Fruit fly (Drosophila melanogaster) whole organism, embryonic: ENCODE results near the gene CG7724.

ENCODE experiments used
- B-H2 ChIP-seq: fragments of 200-800 bp; sonication (Bioruptor generic); optimal IDR thresholded peaks from 2 replicates; lab custom pipeline; 2018; ENCODE audit warnings: missing biosample characterization, mild to moderate bottlenecking, missing genetic modification characterization
- C15 ChIP-seq: fragments of 200-800 bp; sonication (Bioruptor generic); IDR thresholded peaks from 3 replicates; pipeline ENCODE4 v1.3.6; 2022; ENCODE audit warnings: missing biosample characterization, missing genetic modification characterization
- CG10543 ChIP-seq: fragments of 200-800 bp; sonication (Bioruptor generic); optimal IDR thresholded peaks from 3 replicates; lab custom pipeline; 2017; ENCODE audit warnings: missing biosample characterization, mild to moderate bottlenecking, missing genetic modification characterization, moderate library complexity
- CG11247 ChIP-seq: fragments of 200-800 bp; sonication (Bioruptor generic); IDR thresholded peaks from 2 replicates; pipeline ENCODE4 v1.3.6; 2022; ENCODE audit warnings: missing biosample characterization, missing genetic modification characterization
- CG11696 ChIP-seq: fragments of 200-800 bp; sonication (Bioruptor generic); IDR thresholded peaks from 2 replicates; pipeline ENCODE4 v1.3.6; 2022; ENCODE audit warnings: missing biosample characterization, missing genetic modification characterization
- CG13287 ChIP-seq: fragments of 200-800 bp; sonication (Bioruptor generic); IDR thresholded peaks from 2 replicates; pipeline ENCODE4 v1.3.6; 2022; ENCODE audit warnings: missing biosample characterization, missing genetic modification characterization; ENCODE audit not compliant: partially characterized antibody
- CG14441 ChIP-seq: fragments of 200-800 bp; sonication (Bioruptor generic); IDR thresholded peaks from 2 replicates; pipeline ENCODE4 v1.3.6; 2022; ENCODE audit warnings: missing biosample characterization, missing genetic modification characterization
- CG17328 ChIP-seq: fragments of 200-800 bp; sonication (Bioruptor generic); IDR thresholded peaks from 2 replicates; pipeline ENCODE4 v1.3.6; 2022; ENCODE audit warnings: missing biosample characterization, missing genetic modification characterization
- CG17568 ChIP-seq: fragments of 200-800 bp; sonication (Bioruptor generic); optimal IDR thresholded peaks from 2 replicates; lab custom pipeline; 2018; ENCODE audit warnings: missing biosample characterization, mild to moderate bottlenecking, missing genetic modification characterization, moderate library complexity
- CG31224 ChIP-seq: fragments of 200-800 bp; sonication (Bioruptor generic); IDR thresholded peaks from 2 replicates; pipeline ENCODE4 v1.3.6; 2022; ENCODE audit warnings: missing biosample characterization, missing genetic modification characterization
- CG32532 ChIP-seq: fragments of 200-800 bp; sonication (Bioruptor generic); IDR thresholded peaks from 2 replicates; pipeline ENCODE4 v1.3.6; 2022; ENCODE audit warnings: missing biosample characterization, missing genetic modification characterization
- CG3995 ChIP-seq: fragments of 200-800 bp; sonication (Bioruptor generic); optimal IDR thresholded peaks from 3 replicates; lab custom pipeline; 2016; ENCODE audit warnings: missing biosample characterization, missing genetic modification characterization
- CG6175 ChIP-seq: fragments of 200-800 bp; sonication (Bioruptor generic); IDR thresholded peaks from 3 replicates; pipeline ENCODE4 v1.3.6; 2022; ENCODE audit warnings: missing biosample characterization, missing genetic modification characterization
- CG8290 ChIP-seq, 3 experiments: fragments of 200-800 bp; sonication (Bioruptor generic); optimal IDR thresholded peaks; 2 replicates each; lab custom pipeline; 2016 to 2019; ENCODE audit warnings: missing biosample characterization in 3 of 3, missing genetic modification characterization in 3 of 3, mild to moderate bottlenecking in 2 of 3, moderate library complexity in 1 of 3
- CG9932 ChIP-seq: fragments of 200-800 bp; sonication (Bioruptor generic); IDR thresholded peaks from 2 replicates; pipeline ENCODE4 v1.3.6; 2022; ENCODE audit warnings: missing biosample characterization, missing genetic modification characterization
- Hand ChIP-seq: fragments of 200-800 bp; sonication (Bioruptor generic); optimal IDR thresholded peaks from 2 replicates; lab custom pipeline; 2017; ENCODE audit warnings: mild to moderate bottlenecking, missing biosample characterization, missing genetic modification reagents, missing genetic modification characterization
- Hmr ChIP-seq: fragments of 200-800 bp; sonication (Bioruptor generic); optimal IDR thresholded peaks from 3 replicates; lab custom pipeline; 2017; ENCODE audit warnings: mild to moderate bottlenecking, missing biosample characterization, missing genetic modification reagents, missing genetic modification characterization
- Max ChIP-seq: fragments of 200-800 bp; sonication (Bioruptor generic); optimal IDR thresholded peaks from 2 replicates; lab custom pipeline; 2016; ENCODE audit warnings: missing biosample characterization, mild to moderate bottlenecking, missing genetic modification characterization
- Med ChIP-seq: fragments of 200-800 bp; sonication (Bioruptor generic); peaks from one replicate; lab custom pipeline; 2016; ENCODE audit warnings: missing biosample characterization, missing genetic modification characterization, mild to moderate bottlenecking, inconsistent platforms, moderate library complexity
- Neu2 ChIP-seq: fragments of 200-800 bp; sonication (Bioruptor generic); optimal IDR thresholded peaks from 3 replicates; lab custom pipeline; 2016; ENCODE audit warnings: missing biosample characterization, missing genetic modification characterization, borderline replicate concordance
- Pdp1 ChIP-seq, 2 experiments: fragments of 200-800 bp; sonication (Bioruptor generic); optimal IDR thresholded peaks; 3 replicates each; lab custom pipeline; 2016; ENCODE audit warnings: missing biosample characterization in 2 of 2, missing genetic modification characterization in 2 of 2, mild to moderate bottlenecking in 1 of 2, moderate library complexity in 1 of 2
- Vsx1 ChIP-seq: fragments of 200-800 bp; sonication (Bioruptor generic); optimal IDR thresholded peaks from 2 replicates; lab custom pipeline; 2017; ENCODE audit warnings: missing biosample characterization, mild to moderate bottlenecking, missing genetic modification characterization, missing genetic modification reagents
- aop ChIP-seq: fragments of 200-800 bp; sonication (Bioruptor generic); IDR thresholded peaks from 2 replicates; pipeline ENCODE4 v1.3.6; 2022; ENCODE audit warnings: missing biosample characterization, missing genetic modification characterization
- bcd ChIP-seq: fragments of 200-800 bp; sonication (Bioruptor generic); optimal IDR thresholded peaks from 2 replicates; lab custom pipeline; 2017; ENCODE audit warnings: missing biosample characterization, mild to moderate bottlenecking, missing genetic modification characterization
- caup ChIP-seq: fragments of 200-800 bp; sonication (Bioruptor generic); optimal IDR thresholded peaks from 3 replicates; lab custom pipeline; 2017; ENCODE audit warnings: missing biosample characterization, mild to moderate bottlenecking, missing genetic modification characterization, moderate library complexity; ENCODE audit not compliant: severe bottlenecking
- chinmo ChIP-seq: fragments of 200-800 bp; sonication (Bioruptor generic); IDR thresholded peaks from 4 replicates; pipeline ENCODE4 v1.3.6; 2022; ENCODE audit warnings: missing biosample characterization, missing genetic modification characterization; ENCODE audit not compliant: partially characterized antibody
- crc ChIP-seq: fragments of 200-800 bp; sonication (Bioruptor generic); optimal IDR thresholded peaks from 2 replicates; lab custom pipeline; 2016; ENCODE audit warnings: missing biosample characterization, missing genetic modification characterization
- cwo ChIP-seq: fragments of 200-800 bp; sonication (Bioruptor generic); optimal IDR thresholded peaks from 3 replicates; lab custom pipeline; 2017; ENCODE audit warnings: missing biosample characterization, missing genetic modification characterization, mild to moderate bottlenecking, moderate library complexity, missing genetic modification reagents
- exex ChIP-seq: fragments of 200-800 bp; sonication (Bioruptor generic); optimal IDR thresholded peaks from 4 replicates; lab custom pipeline; 2018; ENCODE audit warnings: missing biosample characterization, mild to moderate bottlenecking, missing genetic modification characterization, moderate library complexity
- inv ChIP-seq: fragments of 200-800 bp; sonication (Bioruptor generic); IDR thresholded peaks from 2 replicates; pipeline ENCODE4 v1.3.6; 2022; ENCODE audit warnings: missing biosample characterization, missing genetic modification characterization; ENCODE audit not compliant: partially characterized antibody
- lab ChIP-seq: fragments of 200-800 bp; sonication (Bioruptor generic); optimal IDR thresholded peaks from 3 replicates; lab custom pipeline; 2017; ENCODE audit warnings: missing biosample characterization, missing genetic modification characterization, mild to moderate bottlenecking, moderate library complexity, missing genetic modification reagents
- mirr ChIP-seq: fragments of 200-800 bp; sonication (Bioruptor generic); optimal IDR thresholded peaks from 3 replicates; lab custom pipeline; 2018; ENCODE audit warnings: missing biosample characterization, mild to moderate bottlenecking, missing genetic modification characterization
- pfk ChIP-seq: fragments of 200-800 bp; sonication (Bioruptor generic); optimal IDR thresholded peaks from 2 replicates; lab custom pipeline; 2018; ENCODE audit warnings: missing biosample characterization, mild to moderate bottlenecking, missing genetic modification characterization, moderate library complexity
- rib ChIP-seq: fragments of 200-800 bp; sonication (Bioruptor generic); IDR thresholded peaks from 2 replicates; pipeline ENCODE4 v1.3.6; 2022; ENCODE audit warnings: missing biosample characterization, missing genetic modification characterization
- sens ChIP-seq: fragments of 200-800 bp; sonication (Bioruptor generic); peaks from one replicate; lab custom pipeline; 2016; ENCODE audit warnings: missing biosample characterization, missing genetic modification characterization
- sens-2 ChIP-seq: fragments of 200-800 bp; sonication (Bioruptor generic); IDR thresholded peaks from 2 replicates; pipeline ENCODE4 v1.3.6; 2022; ENCODE audit warnings: missing biosample characterization, missing genetic modification characterization
- seq ChIP-seq: fragments of 200-800 bp; sonication (Bioruptor generic); IDR thresholded peaks from 2 replicates; pipeline ENCODE4 v1.3.6; 2022; ENCODE audit warnings: missing biosample characterization, missing genetic modification characterization
- slbo ChIP-seq: fragments of 200-800 bp; sonication (Bioruptor generic); IDR thresholded peaks from 2 replicates; pipeline ENCODE4 v1.3.6; 2022; ENCODE audit warnings: missing biosample characterization, missing genetic modification characterization
- sob ChIP-seq: fragments of 200-800 bp; sonication (Bioruptor generic); IDR thresholded peaks from 2 replicates; pipeline ENCODE4 v1.3.6; 2022; ENCODE audit warnings: missing biosample characterization, missing genetic modification characterization
- sqz ChIP-seq: fragments of 200-800 bp; sonication (Bioruptor generic); optimal IDR thresholded peaks from 3 replicates; lab custom pipeline; 2018; ENCODE audit warnings: missing biosample characterization, mild to moderate bottlenecking, missing genetic modification characterization
- sug ChIP-seq: fragments of 200-800 bp; optimal IDR thresholded peaks from 2 replicates; lab custom pipeline; 2019; ENCODE audit warnings: missing biosample characterization, mild to moderate bottlenecking, missing genetic modification characterization, moderate library complexity
- trh ChIP-seq: fragments of 200-800 bp; sonication (Bioruptor generic); optimal IDR thresholded peaks from 2 replicates; lab custom pipeline; 2016; ENCODE audit warnings: missing biosample characterization, missing genetic modification characterization
- vnd ChIP-seq: fragments of 200-800 bp; sonication (Bioruptor generic); IDR thresholded peaks from 3 replicates; pipeline ENCODE4 v1.3.6; 2022; ENCODE audit warnings: missing biosample characterization, missing genetic modification characterization; ENCODE audit not compliant: partially characterized antibody
- zfh2 ChIP-seq: fragments of 200-800 bp; sonication (Bioruptor generic); optimal IDR thresholded peaks from 2 replicates; lab custom pipeline; 2016; ENCODE audit warnings: missing biosample characterization, missing genetic modification characterization

Gene CG7724

DNA sequence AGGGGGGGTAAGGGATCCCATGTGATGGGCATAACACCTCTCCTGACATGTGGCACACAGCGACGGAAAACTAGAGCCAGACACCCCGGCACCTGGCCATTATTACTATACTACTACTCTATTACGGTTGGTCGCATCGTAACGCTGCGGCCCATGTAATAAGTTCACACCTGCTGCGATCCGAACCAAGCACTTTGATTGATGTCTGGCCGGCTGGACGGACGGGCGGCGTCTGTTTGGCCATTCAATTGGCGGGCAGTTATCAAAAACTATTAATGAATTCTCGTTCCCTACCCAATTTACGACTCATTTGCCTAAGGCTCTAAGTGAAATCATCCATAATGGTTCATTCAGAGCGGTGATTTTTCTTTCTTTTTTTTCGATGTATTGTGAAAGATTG, 47.9 kb upstream of the CG7724 start:
- TF ChIP-seq bcd (GFP tag; lab: Kevin White, UChicago): no peak
- 0 out of 4 replicates have a peak, but pooled peaks have one; percentile 29 for TF ChIP-seq chinmo (GFP tag; lab: Robert Waterston, UW)
- TF ChIP-seq Med (GFP tag; lab: Kevin White, UChicago): peak; percentile 50
- no peak for TF ChIP-seq Max (GFP tag; lab: Kevin White, UChicago)
- TF ChIP-seq cwo: peak; percentile 42
- TF ChIP-seq CG6175: 0 out of 3 replicates have a peak, but pooled peaks have one; percentile 2
- peak; percentile 62 for TF ChIP-seq lab
- no peak for TF ChIP-seq zfh2 (GFP tag; lab: Kevin White, UChicago)
- TF ChIP-seq Pdp1 (GFP tag; optimal IDR thresholded peaks at IDR 0.05; lab: Kevin White, UChicago): peak in 1 of 2 experiments; percentile 8

DNA sequence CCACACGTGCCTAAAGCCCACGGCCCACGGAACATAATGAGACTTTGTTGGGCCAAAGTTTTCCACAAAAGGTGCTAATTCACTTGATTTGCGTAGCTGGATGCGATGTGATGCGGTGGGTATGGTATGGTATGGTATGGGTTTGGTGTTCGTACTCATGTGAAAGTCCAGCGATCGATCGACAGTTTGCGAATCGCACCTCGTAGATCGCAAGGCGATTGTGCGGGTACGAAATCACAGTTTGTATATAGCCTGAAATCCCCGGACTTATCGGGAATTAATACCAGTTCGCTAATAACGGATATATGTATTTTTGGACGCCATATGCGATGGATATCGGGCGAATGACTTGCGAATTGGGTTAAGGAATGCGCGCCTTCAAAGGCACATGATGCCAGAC, 47.5 kb upstream of the CG7724 start:
- TF ChIP-seq vnd (no peak), CG3995 (GFP tag; lab: Kevin White, UChicago) (peak; percentile 6)
- TF ChIP-seq, all 482 proteins: peak for 1

DNA sequence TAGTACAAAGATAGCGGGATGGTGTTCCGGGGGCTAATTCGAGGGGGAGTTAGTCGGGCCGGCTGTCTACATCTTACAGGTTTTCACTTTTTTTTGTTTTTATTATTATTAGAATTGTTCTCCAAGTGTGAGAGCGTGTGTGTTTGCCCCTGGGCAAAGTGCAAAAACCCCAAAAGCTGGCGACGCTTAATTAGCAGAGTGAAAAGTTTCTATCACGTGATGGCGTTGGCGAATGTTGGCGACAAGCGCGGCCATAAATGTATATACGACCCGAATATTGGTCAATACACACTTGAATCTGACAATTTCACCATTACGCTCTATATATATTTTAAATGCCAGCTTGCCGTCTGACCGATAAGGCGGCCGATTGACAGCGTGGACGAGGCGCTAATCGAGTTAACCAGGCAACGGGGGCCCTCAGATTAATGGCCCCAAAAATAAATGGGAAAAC, 46.5 kb upstream of the CG7724 start:
- TF ChIP-seq Med (GFP tag; lab: Kevin White, UChicago) (peak; percentile 72), caup (no peak), CG14441 (GFP tag; lab: Robert Waterston, UW) (peak; percentile 40; the same call in 1 of the 2 replicates), B-H2 (GFP tag; lab: Kevin White, UChicago) (peak; percentile 36), cwo (peak; percentile 87), CG11696 (GFP tag; lab: Robert Waterston, UW) (peak; percentile 74), slbo (GFP tag; lab: Robert Waterston, UW) (0 out of 2 replicates have a peak, but pooled peaks have one; percentile 15), CG32532 (GFP tag; lab: Robert Waterston, UW) (peak; percentile 55; the same call in 1 of the 2 replicates), inv (GFP tag; lab: Robert Waterston, UW) (no peak), exex (tag; lab: Kevin White, UChicago) (peak; percentile 84), C15 (GFP tag; lab: Robert Waterston, UW) (0 out of 3 replicates have a peak, but pooled peaks have one; percentile 24), CG8290 (GFP tag; optimal IDR thresholded peaks at IDR 0.05; lab: Kevin White, UChicago) (no peak), CG8290 (tag; optimal IDR thresholded peaks at IDR 0.05; lab: Kevin White, UChicago) (peak in 1 of 2 experiments; percentile 59), lab (peak; percentile 15), pfk (no peak), rib (GFP tag; lab: Robert Waterston, UW) (peak; percentile 34; the same call in 1 of the 2 replicates), trh (GFP tag; lab: Kevin White, UChicago) (no peak), aop (no peak), CG10543 (peak; percentile 25), CG17328 (GFP tag; lab: Robert Waterston, UW) (no peak), crc (GFP tag; lab: Kevin White, UChicago) (no peak), sens (GFP tag; lab: Kevin White, UChicago) (peak; percentile 35), CG31224 (GFP tag; lab: Robert Waterston, UW) (no peak; the same call in 1 of the 2 replicates), Neu2 (GFP tag; lab: Kevin White, UChicago) (no peak), Hmr (peak; percentile 14), sens-2 (peak; percentile 32; the same call in 1 of the 2 replicates), Vsx1 (GFP tag; lab: Kevin White, UChicago) (peak; percentile 54), sqz (GFP tag; lab: Kevin White, UChicago) (no peak), seq (0 out of 2 replicates have a peak, but pooled peaks have one; percentile 14), sob (GFP tag; lab: Robert Waterston, UW) (peak; percentile 12; the same call in 1 of the 2 replicates), chinmo (GFP tag; lab: Robert Waterston, UW) (0 out of 4 replicates have a peak, but pooled peaks have one; percentile 6), CG17568 (GFP tag; lab: Kevin White, UChicago) (no peak), mirr (GFP tag; lab: Kevin White, UChicago) (peak; percentile 48), CG11247 (GFP tag; lab: Robert Waterston, UW) (0 out of 2 replicates have a peak, but pooled peaks have one; percentile 31), CG13287 (GFP tag; lab: Robert Waterston, UW) (no peak), sug (tag; lab: Kevin White, UChicago) (peak; percentile 78), CG9932 (GFP tag; lab: Robert Waterston, UW) (peak; percentile 37; the same call in 1 of the 2 replicates), Hand (GFP tag; lab: Kevin White, UChicago) (no peak)
